Worm (Caenorhabditis elegans) whole organism, L1 larva: ENCODE results near the gene arl-8.
A peak's percentile ranks its signal among the peaks of the same experiment; 100 is the strongest.

ENCODE experiments used
- C04F5.9 ChIP-seq: sonication (generic microtip); optimal IDR thresholded peaks from 2 replicates; lab custom pipeline; 2016; ENCODE audit warnings: missing genetic modification characterization, missing compliant biosample characterization
- ama-1 ChIP-seq: fragments of 150-350 bp; optimal IDR thresholded peaks from 2 replicates; lab custom pipeline; 2014
- blmp-1 ChIP-seq: fragments of 150-350 bp; optimal IDR thresholded peaks from 2 replicates; lab custom pipeline; 2014; ENCODE audit warnings: missing biosample characterization, missing genetic modification characterization
- ceh-82 ChIP-seq, 3 experiments: fragments of 150-350 bp in 1 of 3; sonication (generic microtip) in 2 of 3; optimal IDR thresholded peaks; 2 replicates each; lab custom pipeline; 2014 to 2017; ENCODE audit warnings: missing biosample characterization in 3 of 3, missing genetic modification characterization in 3 of 3
- ceh-88 ChIP-seq: fragments of 200-800 bp; sonication (Bioruptor generic); IDR thresholded peaks from 2 replicates; pipeline ENCODE4 v1.3.6; 2022; ENCODE audit warnings: missing genetic modification characterization, missing compliant biosample characterization
- ceh-90 ChIP-seq: sonication (generic microtip); optimal IDR thresholded peaks from 2 replicates; lab custom pipeline; 2016; ENCODE audit warnings: missing genetic modification characterization, missing compliant biosample characterization
- dsc-1 ChIP-seq: sonication (generic microtip); optimal IDR thresholded peaks from 2 replicates; lab custom pipeline; 2016; ENCODE audit warnings: mild to moderate bottlenecking, missing genetic modification characterization, missing compliant biosample characterization
- efl-3 ChIP-seq: fragments of 200-800 bp; sonication (Bioruptor generic); optimal IDR thresholded peaks from 2 replicates; lab custom pipeline; 2018; ENCODE audit warnings: mild to moderate bottlenecking, missing genetic modification characterization, missing compliant biosample characterization
- egl-13 ChIP-seq: sonication (generic microtip); optimal IDR thresholded peaks from 2 replicates; lab custom pipeline; 2016; ENCODE audit warnings: missing genotype, missing genetic modification reagents, missing genetic modification characterization, missing compliant biosample characterization
- egl-27 ChIP-seq, 2 experiments: fragments of 150-350 bp in 1 of 2; sonication (generic microtip); optimal IDR thresholded peaks; 3 replicates each; lab custom pipeline; 2017 to 2018; ENCODE audit warnings: missing biosample characterization in 2 of 2, missing genetic modification characterization in 2 of 2, missing genetic modification reagents in 2 of 2
- elt-2 ChIP-seq: sonication (generic microtip); optimal IDR thresholded peaks from 2 replicates; lab custom pipeline; 2016; ENCODE audit warnings: missing genetic modification characterization, mild to moderate bottlenecking, inconsistent platforms, missing compliant biosample characterization, missing genetic modification reagents
- elt-3 ChIP-seq, 6 experiments: fragments of 150-350 bp in 1 of 6; sonication (generic microtip); optimal IDR thresholded peaks; 2 replicates each; lab custom pipeline; 2017 to 2018; ENCODE audit warnings: missing biosample characterization in 6 of 6, missing genetic modification characterization in 6 of 6, inconsistent platforms in 1 of 6
- ets-5 ChIP-seq: fragments of 200-800 bp; sonication (Bioruptor generic); IDR thresholded peaks from 2 replicates; pipeline ENCODE4 v1.3.6; 2022; ENCODE audit warnings: missing genetic modification characterization, missing compliant biosample characterization
- fkh-10 ChIP-seq: sonication (generic microtip); optimal IDR thresholded peaks from 2 replicates; lab custom pipeline; 2017; ENCODE audit warnings: missing biosample characterization, missing genetic modification reagents, missing genetic modification characterization
- fkh-4 ChIP-seq: sonication (generic microtip); optimal IDR thresholded peaks from 2 replicates; lab custom pipeline; 2016; ENCODE audit warnings: missing compliant biosample characterization, missing genetic modification characterization, borderline replicate concordance
- grh-1 ChIP-seq: fragments of 200-800 bp; sonication (Bioruptor generic); IDR thresholded peaks from 2 replicates; pipeline ENCODE4 v1.3.6; 2022; ENCODE audit warnings: missing genetic modification reagents, missing genetic modification characterization, missing compliant biosample characterization
- hlh-17 ChIP-seq: fragments of 200-800 bp; sonication (Bioruptor generic); optimal IDR thresholded peaks from 2 replicates; lab custom pipeline; 2018; ENCODE audit warnings: missing genetic modification characterization, mild to moderate bottlenecking, missing compliant biosample characterization, moderate library complexity, borderline replicate concordance
- isw-1 ChIP-seq: fragments of 200-800 bp; sonication (Bioruptor generic); IDR thresholded peaks from 2 replicates; pipeline ENCODE4 v1.3.6; 2022; ENCODE audit warnings: missing genetic modification characterization, missing compliant biosample characterization
- jun-1 ChIP-seq: fragments of 150-350 bp; optimal IDR thresholded peaks from 2 replicates; lab custom pipeline; 2014; ENCODE audit warnings: missing biosample characterization, missing genetic modification reagents, missing genetic modification characterization
- lin-13 ChIP-seq: fragments of 150-350 bp; optimal IDR thresholded peaks from 2 replicates; lab custom pipeline; 2014; ENCODE audit warnings: missing biosample characterization, missing genetic modification reagents, missing genetic modification characterization
- lin-15B ChIP-seq: fragments of 150-350 bp; sonication (generic microtip); optimal IDR thresholded peaks from 3 replicates; lab custom pipeline; 2014; ENCODE audit warnings: missing biosample characterization, missing genetic modification characterization
- lin-39 ChIP-seq: fragments of 150-350 bp; optimal IDR thresholded peaks from 2 replicates; lab custom pipeline; 2014; ENCODE audit warnings: missing biosample characterization, missing genetic modification reagents, missing genetic modification characterization
- lsy-2 ChIP-seq, 2 experiments: fragments of 150-350 bp; optimal IDR thresholded peaks; 2 replicates each; lab custom pipeline; 2014; ENCODE audit warnings: missing biosample characterization in 2 of 2, missing genetic modification characterization in 2 of 2
- mab-9 ChIP-seq: fragments of 200-800 bp; sonication (Bioruptor generic); IDR thresholded peaks from 2 replicates; pipeline ENCODE4 v1.3.6; 2022; ENCODE audit warnings: missing genetic modification reagents, missing genetic modification characterization, missing compliant biosample characterization
- mef-2 ChIP-seq: fragments of 150-350 bp; optimal IDR thresholded peaks from 2 replicates; lab custom pipeline; 2014; ENCODE audit warnings: missing biosample characterization, missing genetic modification characterization
- mep-1 ChIP-seq: fragments of 150-350 bp; optimal IDR thresholded peaks from 2 replicates; lab custom pipeline; 2014; ENCODE audit warnings: missing biosample characterization, missing genetic modification characterization
- nhr-11 ChIP-seq: fragments of 150-350 bp; optimal IDR thresholded peaks from 2 replicates; lab custom pipeline; 2014; ENCODE audit warnings: missing biosample characterization, missing genetic modification characterization
- nhr-12 ChIP-seq: sonication (generic microtip); optimal IDR thresholded peaks from 2 replicates; lab custom pipeline; 2017; ENCODE audit warnings: missing biosample characterization, missing genetic modification characterization
- nhr-19 ChIP-seq: fragments of 200-800 bp; sonication (Bioruptor generic); conservative IDR thresholded peaks from 2 replicates; pipeline ENCODE4 v1.3.6; 2022; ENCODE audit warnings: missing genetic modification characterization, missing compliant biosample characterization
- nhr-28 ChIP-seq: fragments of 150-350 bp; optimal IDR thresholded peaks from 2 replicates; lab custom pipeline; 2014; ENCODE audit warnings: missing biosample characterization, missing genetic modification characterization
- nhr-47 ChIP-seq: sonication (generic microtip); optimal IDR thresholded peaks from 2 replicates; lab custom pipeline; 2016; ENCODE audit warnings: mild to moderate bottlenecking, missing genetic modification characterization, moderate library complexity, missing compliant biosample characterization
- nhr-76 ChIP-seq: sonication (generic microtip); optimal IDR thresholded peaks from 2 replicates; lab custom pipeline; 2017; ENCODE audit warnings: missing biosample characterization, missing genetic modification characterization
- nhr-77 ChIP-seq: fragments of 150-350 bp; optimal IDR thresholded peaks from 2 replicates; lab custom pipeline; 2014; ENCODE audit warnings: missing biosample characterization, missing genetic modification characterization
- nhr-84 ChIP-seq: sonication (generic microtip); optimal IDR thresholded peaks from 2 replicates; lab custom pipeline; 2017; ENCODE audit warnings: missing biosample characterization, missing genetic modification characterization
- nhr-85 ChIP-seq: sonication (generic microtip); peaks from one replicate; lab custom pipeline; 2016; ENCODE audit warnings: missing genetic modification characterization, inconsistent platforms, missing compliant biosample characterization
- pag-3 ChIP-seq: sonication (generic microtip); optimal IDR thresholded peaks from 2 replicates; lab custom pipeline; 2017; ENCODE audit warnings: missing genetic modification characterization, mild to moderate bottlenecking, missing compliant biosample characterization, antibody characterized with exemption, borderline replicate concordance; ENCODE audit not compliant: insufficient read depth
- rnt-1 ChIP-seq: sonication (generic microtip); optimal IDR thresholded peaks from 2 replicates; lab custom pipeline; 2016; ENCODE audit warnings: mild to moderate bottlenecking, missing genetic modification characterization, moderate library complexity, missing compliant biosample characterization
- skn-1 ChIP-seq: fragments of 150-350 bp; optimal IDR thresholded peaks from 2 replicates; lab custom pipeline; 2014; ENCODE audit warnings: missing biosample characterization, missing genetic modification characterization
- snpc-4 ChIP-seq: fragments of 150-350 bp; optimal IDR thresholded peaks from 2 replicates; lab custom pipeline; 2014; ENCODE audit warnings: missing biosample characterization, missing genetic modification characterization
- sox-4 ChIP-seq: sonication (generic microtip); optimal IDR thresholded peaks from 2 replicates; lab custom pipeline; 2016; ENCODE audit warnings: missing genetic modification characterization, missing compliant biosample characterization
- sup-37 ChIP-seq: fragments of 200-800 bp; sonication (Bioruptor generic); optimal IDR thresholded peaks from 2 replicates; lab custom pipeline; 2018; ENCODE audit warnings: mild to moderate bottlenecking, missing genetic modification characterization, missing compliant biosample characterization
- tbx-2 ChIP-seq: sonication (generic microtip); optimal IDR thresholded peaks from 2 replicates; lab custom pipeline; 2016; ENCODE audit warnings: missing genetic modification characterization, missing compliant biosample characterization
- tlp-1 ChIP-seq: fragments of 150-350 bp; optimal IDR thresholded peaks from 2 replicates; lab custom pipeline; 2014; ENCODE audit warnings: missing biosample characterization, missing genetic modification characterization
- unc-30 ChIP-seq: sonication (generic microtip); optimal IDR thresholded peaks from 2 replicates; lab custom pipeline; 2017; ENCODE audit warnings: missing biosample characterization, missing genetic modification characterization
- unc-62 ChIP-seq: fragments of 150-350 bp; optimal IDR thresholded peaks from 2 replicates; lab custom pipeline; 2014; ENCODE audit warnings: missing biosample characterization, missing genetic modification reagents, missing genetic modification characterization
- unc-98 ChIP-seq: fragments of 200-800 bp; sonication (Bioruptor generic); IDR thresholded peaks from 2 replicates; pipeline ENCODE4 v1.3.6; 2022; ENCODE audit warnings: missing genetic modification characterization, missing compliant biosample characterization
- vab-15 ChIP-seq: sonication (generic microtip); optimal IDR thresholded peaks from 2 replicates; lab custom pipeline; 2017; ENCODE audit warnings: missing genotype, mild to moderate bottlenecking, missing genetic modification characterization, missing compliant biosample characterization
- xbp-1 ChIP-seq: sonication (generic microtip); optimal IDR thresholded peaks from 2 replicates; lab custom pipeline; 2016; ENCODE audit warnings: missing genetic modification characterization, missing compliant biosample characterization
- zag-1 ChIP-seq: fragments of 150-350 bp; optimal IDR thresholded peaks from 2 replicates; lab custom pipeline; 2014; ENCODE audit warnings: missing biosample characterization, missing genetic modification characterization
- zip-4 ChIP-seq: fragments of 200-800 bp; sonication (Bioruptor generic); optimal IDR thresholded peaks from 2 replicates; lab custom pipeline; 2018; ENCODE audit warnings: mild to moderate bottlenecking, missing genetic modification characterization, moderate library complexity, missing compliant biosample characterization
- ztf-4 ChIP-seq: fragments of 150-350 bp; optimal IDR thresholded peaks from 2 replicates; lab custom pipeline; 2014; ENCODE audit warnings: missing biosample characterization, missing genetic modification characterization

Gene arl-8

ce11 chrIV:14836885-14837284, 38.9 kb downstream of the arl-8 start, which contains the start of gene Y57G11C.22 (continued):
- no peak for TF ChIP-seq blmp-1 (tag; lab: Kevin White, UChicago)
- no peak for TF ChIP-seq rnt-1 (tag; lab: Kevin White, UChicago)
- TF ChIP-seq sup-37 = no peak
- peak; percentile 36 for TF ChIP-seq xbp-1 (tag; lab: Kevin White, UChicago)
- TF ChIP-seq zip-4 (GFP tag; lab: Kevin White, UChicago) = no peak
- no peak for TF ChIP-seq nhr-12 (tag; lab: Kevin White, UChicago)
- no peak for TF ChIP-seq nhr-77 (tag; lab: Kevin White, UChicago)
- no peak for TF ChIP-seq zag-1
- TF ChIP-seq efl-3 (GFP tag; lab: Kevin White, UChicago) = no peak
- TF ChIP-seq ceh-88 (GFP tag; lab: Robert Waterston, UW) = no peak
- peak; percentile 44 for TF ChIP-seq mep-1 (tag; lab: Kevin White, UChicago)
- no peak for TF ChIP-seq nhr-85
- TF ChIP-seq nhr-28 (tag; lab: Kevin White, UChicago) = no peak
- no peak for TF ChIP-seq snpc-4 (tag; lab: Kevin White, UChicago)
- no peak for TF ChIP-seq elt-3 (tag; optimal IDR thresholded peaks at IDR 0.05; lab: Kevin White, UChicago)
- TF ChIP-seq, all 84 proteins: peak for 18

- peak; percentile 40 for TF ChIP-seq elt-2
- TF ChIP-seq nhr-84 (tag; lab: Kevin White, UChicago) = no peak
- TF ChIP-seq tlp-1 (tag; lab: Kevin White, UChicago) = no peak
- TF ChIP-seq lin-13 (GFP tag; lab: Kevin White, UChicago) = peak; percentile 74
- TF ChIP-seq nhr-11 (tag; lab: Kevin White, UChicago) = no peak
- no peak for TF ChIP-seq unc-30
- TF ChIP-seq ceh-88 (GFP tag; lab: Robert Waterston, UW) = peak; percentile 60
- peak; percentile 93 for TF ChIP-seq nhr-47 (tag; lab: Kevin White, UChicago)
- no peak for TF ChIP-seq grh-1
- TF ChIP-seq xbp-1 (tag; lab: Kevin White, UChicago) = peak; percentile 75
- no peak for TF ChIP-seq ama-1 (lab: Kevin White, UChicago)
- TF ChIP-seq efl-3 (GFP tag; lab: Kevin White, UChicago) = no peak
- no peak for TF ChIP-seq fkh-10 (GFP tag; lab: Kevin White, UChicago)
- TF ChIP-seq egl-27 (tag; optimal IDR thresholded peaks at IDR 0.05; lab: Kevin White, UChicago) = no peak
- TF ChIP-seq mep-1 (tag; lab: Kevin White, UChicago) = peak; percentile 85
- peak; percentile 72 to 87 for TF ChIP-seq lsy-2 (tag; optimal IDR thresholded peaks at IDR 0.05; lab: Kevin White, UChicago)
- no peak for TF ChIP-seq vab-15
- peak; percentile 27 for TF ChIP-seq sup-37
- peak; percentile 93 for TF ChIP-seq dsc-1 (tag; lab: Kevin White, UChicago)
- TF ChIP-seq skn-1 = peak; percentile 43
- TF ChIP-seq blmp-1 (tag; lab: Kevin White, UChicago) = peak; percentile 44
- TF ChIP-seq nhr-76 (tag; lab: Kevin White, UChicago) = peak; percentile 59
- TF ChIP-seq mef-2 (tag; lab: Kevin White, UChicago) = no peak
- peak; percentile 82 for TF ChIP-seq tbx-2 (tag; lab: Kevin White, UChicago)
- no peak for TF ChIP-seq ets-5 (GFP tag; lab: Robert Waterston, UW)
- no peak for TF ChIP-seq unc-62
- peak; percentile 87 for TF ChIP-seq nhr-19
- no peak for TF ChIP-seq nhr-28 (tag; lab: Kevin White, UChicago)
- TF ChIP-seq mab-9 (GFP tag; lab: Robert Waterston, UW) = peak; percentile 78
- TF ChIP-seq pag-3 (tag; lab: Kevin White, UChicago) = peak; percentile 54
- TF ChIP-seq lin-39 (tag; lab: Kevin White, UChicago) = peak; percentile 79
- TF ChIP-seq hlh-17 (GFP tag; lab: Kevin White, UChicago) = no peak
- TF ChIP-seq ztf-4 (tag; lab: Kevin White, UChicago) = peak; percentile 70
- TF ChIP-seq isw-1 (GFP tag; lab: Robert Waterston, UW) = peak; percentile 32; the same call in 1 of the 2 replicates
- TF ChIP-seq fkh-4 (tag; lab: Kevin White, UChicago) = peak; percentile 58
- peak; percentile 40 for TF ChIP-seq C04F5.9
- no peak for TF ChIP-seq unc-98 (GFP tag; lab: Robert Waterston, UW)
- peak; percentile 32 for TF ChIP-seq ceh-90
- TF ChIP-seq ceh-82 (tag; optimal IDR thresholded peaks at IDR 0.05; lab: Kevin White, UChicago) = peak; percentile 38 to 68 (median 56)
- TF ChIP-seq jun-1 (tag; lab: Kevin White, UChicago) = peak; percentile 67
- TF ChIP-seq sox-4 = no peak
- peak; percentile 5 for TF ChIP-seq lin-15B
- TF ChIP-seq egl-13 = no peak
Measured at ce11 chrIV:14838095-14838494, 40.1 kb downstream of the arl-8 start.
